Worm (Caenorhabditis elegans) whole organism, L1 larva: ENCODE results near the gene chk-1.

Source experiments
- C04F5.9 ChIP-seq: sonication (generic microtip); optimal IDR thresholded peaks from 2 replicates; lab custom pipeline; 2016; ENCODE audit warnings: missing genetic modification characterization, missing compliant biosample characterization
- aha-1 ChIP-seq: fragments of 150-350 bp; optimal IDR thresholded peaks from 2 replicates; lab custom pipeline; 2014; ENCODE audit warnings: missing biosample characterization, missing genetic modification characterization
- alr-1 ChIP-seq: fragments of 200-800 bp; sonication (Bioruptor generic); optimal IDR thresholded peaks from 2 replicates; lab custom pipeline; 2018; ENCODE audit warnings: borderline replicate concordance, mild to moderate bottlenecking, missing genetic modification characterization, missing compliant biosample characterization
- blmp-1 ChIP-seq: fragments of 150-350 bp; optimal IDR thresholded peaks from 2 replicates; lab custom pipeline; 2014; ENCODE audit warnings: missing biosample characterization, missing genetic modification characterization
- ceh-63 ChIP-seq: fragments of 200-800 bp; sonication (Bioruptor generic); optimal IDR thresholded peaks from 2 replicates; lab custom pipeline; 2018; ENCODE audit warnings: mild to moderate bottlenecking, missing genetic modification characterization, missing compliant biosample characterization
- ceh-90 ChIP-seq: sonication (generic microtip); optimal IDR thresholded peaks from 2 replicates; lab custom pipeline; 2016; ENCODE audit warnings: missing genetic modification characterization, missing compliant biosample characterization
- dpl-1 ChIP-seq, 3 experiments: fragments of 150-350 bp in 2 of 3; sonication (generic microtip) in 1 of 3; optimal IDR thresholded peaks; 2 replicates each; lab custom pipeline; 2014 to 2017; ENCODE audit warnings: missing biosample characterization in 3 of 3, missing genetic modification characterization in 3 of 3, missing genetic modification reagents in 3 of 3
- dsc-1 ChIP-seq: sonication (generic microtip); optimal IDR thresholded peaks from 2 replicates; lab custom pipeline; 2016; ENCODE audit warnings: mild to moderate bottlenecking, missing genetic modification characterization, missing compliant biosample characterization
- efl-1 ChIP-seq, 4 experiments: fragments of 150-350 bp; optimal IDR thresholded peaks in 3 of 4; peaks in 1 of 4; 1 replicate in 1 of 4; 2 replicates in 3 of 4; lab custom pipeline; 2014; ENCODE audit warnings: missing biosample characterization in 2 of 4, missing genetic modification characterization in 2 of 4, missing genetic modification reagents in 2 of 4
- efl-3 ChIP-seq: fragments of 200-800 bp; sonication (Bioruptor generic); optimal IDR thresholded peaks from 2 replicates; lab custom pipeline; 2018; ENCODE audit warnings: mild to moderate bottlenecking, missing genetic modification characterization, missing compliant biosample characterization
- egl-13 ChIP-seq: sonication (generic microtip); optimal IDR thresholded peaks from 2 replicates; lab custom pipeline; 2016; ENCODE audit warnings: missing genotype, missing genetic modification reagents, missing genetic modification characterization, missing compliant biosample characterization
- elt-2 ChIP-seq: sonication (generic microtip); optimal IDR thresholded peaks from 2 replicates; lab custom pipeline; 2016; ENCODE audit warnings: missing genetic modification characterization, mild to moderate bottlenecking, inconsistent platforms, missing compliant biosample characterization, missing genetic modification reagents
- elt-3 ChIP-seq, 6 experiments: fragments of 150-350 bp in 1 of 6; sonication (generic microtip); optimal IDR thresholded peaks; 2 replicates each; lab custom pipeline; 2017 to 2018; ENCODE audit warnings: missing biosample characterization in 6 of 6, missing genetic modification characterization in 6 of 6, inconsistent platforms in 1 of 6
- fos-1 ChIP-seq: fragments of 150-350 bp; optimal IDR thresholded peaks from 2 replicates; lab custom pipeline; 2014; ENCODE audit warnings: missing biosample characterization, missing genetic modification characterization
- grh-1 ChIP-seq: fragments of 200-800 bp; sonication (Bioruptor generic); IDR thresholded peaks from 2 replicates; pipeline ENCODE4 v1.3.6; 2022; ENCODE audit warnings: missing genetic modification reagents, missing genetic modification characterization, missing compliant biosample characterization
- hlh-4 ChIP-seq: sonication (generic microtip); optimal IDR thresholded peaks from 2 replicates; lab custom pipeline; 2016; ENCODE audit warnings: mild to moderate bottlenecking, missing genetic modification characterization, missing compliant biosample characterization
- hpl-2 ChIP-seq: fragments of 150-350 bp; optimal IDR thresholded peaks from 2 replicates; lab custom pipeline; 2014; ENCODE audit warnings: missing biosample characterization, missing genetic modification reagents, missing genetic modification characterization
- isw-1 ChIP-seq: fragments of 200-800 bp; sonication (Bioruptor generic); IDR thresholded peaks from 2 replicates; pipeline ENCODE4 v1.3.6; 2022; ENCODE audit warnings: missing genetic modification characterization, missing compliant biosample characterization
- jun-1 ChIP-seq: fragments of 150-350 bp; optimal IDR thresholded peaks from 2 replicates; lab custom pipeline; 2014; ENCODE audit warnings: missing biosample characterization, missing genetic modification reagents, missing genetic modification characterization
- lin-14 ChIP-seq: fragments of 200-800 bp; sonication (Bioruptor generic); optimal IDR thresholded peaks from 2 replicates; lab custom pipeline; 2018; ENCODE audit warnings: mild to moderate bottlenecking, missing genetic modification characterization, moderate library complexity, missing compliant biosample characterization
- lin-39 ChIP-seq: fragments of 150-350 bp; optimal IDR thresholded peaks from 2 replicates; lab custom pipeline; 2014; ENCODE audit warnings: missing biosample characterization, missing genetic modification reagents, missing genetic modification characterization
- mep-1 ChIP-seq: fragments of 150-350 bp; optimal IDR thresholded peaks from 2 replicates; lab custom pipeline; 2014; ENCODE audit warnings: missing biosample characterization, missing genetic modification characterization
- nhr-20 ChIP-seq: sonication (generic microtip); optimal IDR thresholded peaks from 2 replicates; lab custom pipeline; 2016; ENCODE audit warnings: mild to moderate bottlenecking, missing genetic modification characterization, missing compliant biosample characterization
- nhr-47 ChIP-seq: sonication (generic microtip); optimal IDR thresholded peaks from 2 replicates; lab custom pipeline; 2016; ENCODE audit warnings: mild to moderate bottlenecking, missing genetic modification characterization, moderate library complexity, missing compliant biosample characterization
- nhr-77 ChIP-seq: fragments of 150-350 bp; optimal IDR thresholded peaks from 2 replicates; lab custom pipeline; 2014; ENCODE audit warnings: missing biosample characterization, missing genetic modification characterization
- nhr-85 ChIP-seq: sonication (generic microtip); peaks from one replicate; lab custom pipeline; 2016; ENCODE audit warnings: missing genetic modification characterization, inconsistent platforms, missing compliant biosample characterization
- nhr-90 ChIP-seq: sonication (generic microtip); optimal IDR thresholded peaks from 2 replicates; lab custom pipeline; 2016; ENCODE audit warnings: mild to moderate bottlenecking, missing genetic modification characterization, missing compliant biosample characterization; ENCODE audit not compliant: poor library complexity
- pqm-1 ChIP-seq: sonication (generic microtip); optimal IDR thresholded peaks from 3 replicates; lab custom pipeline; 2017; ENCODE audit warnings: missing biosample characterization, missing genetic modification characterization
- rnt-1 ChIP-seq: sonication (generic microtip); optimal IDR thresholded peaks from 2 replicates; lab custom pipeline; 2016; ENCODE audit warnings: mild to moderate bottlenecking, missing genetic modification characterization, moderate library complexity, missing compliant biosample characterization
- snu-23 ChIP-seq: sonication (generic microtip); optimal IDR thresholded peaks from 2 replicates; lab custom pipeline; 2016; ENCODE audit warnings: missing genetic modification characterization, missing compliant biosample characterization
- sup-37 ChIP-seq: fragments of 200-800 bp; sonication (Bioruptor generic); optimal IDR thresholded peaks from 2 replicates; lab custom pipeline; 2018; ENCODE audit warnings: mild to moderate bottlenecking, missing genetic modification characterization, missing compliant biosample characterization
- unc-130 ChIP-seq: fragments of 150-350 bp; optimal IDR thresholded peaks from 2 replicates; lab custom pipeline; 2017; ENCODE audit warnings: missing biosample characterization, missing genetic modification characterization, inconsistent platforms
- unc-30 ChIP-seq: sonication (generic microtip); optimal IDR thresholded peaks from 2 replicates; lab custom pipeline; 2017; ENCODE audit warnings: missing biosample characterization, missing genetic modification characterization
- xbp-1 ChIP-seq: sonication (generic microtip); optimal IDR thresholded peaks from 2 replicates; lab custom pipeline; 2016; ENCODE audit warnings: missing genetic modification characterization, missing compliant biosample characterization
- zip-4 ChIP-seq: fragments of 200-800 bp; sonication (Bioruptor generic); optimal IDR thresholded peaks from 2 replicates; lab custom pipeline; 2018; ENCODE audit warnings: mild to moderate bottlenecking, missing genetic modification characterization, moderate library complexity, missing compliant biosample characterization

Gene chk-1

ce11 chrV:3774653-3775052 is 15.4 kb upstream of the chk-1 start:
- TF ChIP-seq elt-2 (tag; lab: Kevin White, UChicago) (peak; percentile 14), egl-13 (tag; lab: Kevin White, UChicago) (no peak)

ce11 chrV:3773618-3774017 is 14.3 kb upstream of the chk-1 start:
- TF ChIP-seq lin-14: no peak
- no peak for TF ChIP-seq rnt-1
- TF ChIP-seq dpl-1 (GFP tag; optimal IDR thresholded peaks at IDR 0.05; lab: Kevin White, UChicago): no peak
- no peak for TF ChIP-seq nhr-77 (tag; lab: Kevin White, UChicago)
- no peak for TF ChIP-seq jun-1 (tag; lab: Kevin White, UChicago)
- TF ChIP-seq elt-2 (tag; lab: Kevin White, UChicago): no peak
- no peak for TF ChIP-seq nhr-20 (tag; lab: Kevin White, UChicago)
- TF ChIP-seq hpl-2: no peak
- TF ChIP-seq sup-37: no peak
- no peak for TF ChIP-seq lin-39
- TF ChIP-seq elt-3 (tag; optimal IDR thresholded peaks at IDR 0.05; lab: Kevin White, UChicago): no peak
- TF ChIP-seq ceh-63 (GFP tag; lab: Kevin White, UChicago): no peak
- TF ChIP-seq hlh-4: no peak
- no peak for TF ChIP-seq C04F5.9 (tag; lab: Kevin White, UChicago)
- TF ChIP-seq, all 84 proteins: peak for 0

ce11 chrV:3771437-3772256 is 12.4 kb upstream of the chk-1 start, which contains the start of the genes R08E5.1 and rips-1:
Gene R08E5.1 (minus strand): TSS chrV:3771518.
Gene rips-1 (plus strand): TSS chrV:3772021.
- TF ChIP-seq aha-1 (tag; lab: Kevin White, UChicago) (peak; percentile 39), efl-1 (optimal IDR thresholded peaks at IDR 0.05; lab: Kevin White, UChicago) (no peak), efl-1 (GFP tag; optimal IDR thresholded peaks at IDR 0.05 in 1 of 2; lab: Kevin White, UChicago) (peak in 1 of 2 experiments; percentile 22), snu-23 (GFP tag; lab: Kevin White, UChicago) (peak; percentile 14), mep-1 (no peak), blmp-1 (tag; lab: Kevin White, UChicago) (peak; percentile 62), ceh-90 (no peak), ceh-63 (GFP tag; lab: Kevin White, UChicago) (no peak), unc-130 (tag; lab: Kevin White, UChicago) (peak; percentile 26), fos-1 (tag; lab: Kevin White, UChicago) (no peak), nhr-47 (tag; lab: Kevin White, UChicago) (no peak), dpl-1 (GFP tag; optimal IDR thresholded peaks at IDR 0.05; lab: Kevin White, UChicago) (no peak), elt-3 (tag; optimal IDR thresholded peaks at IDR 0.05; lab: Kevin White, UChicago) (peak in 1 of 6 experiments; percentile 44), nhr-85 (peak; percentile 81), nhr-20 (tag; lab: Kevin White, UChicago) (peak; percentile 43), isw-1 (no peak), lin-14 (peak; percentile 35), grh-1 (no peak), nhr-90 (no peak)

ce11 chrV:3768270-3768669 is 9.0 kb upstream of the chk-1 start, which contains the start of gene R08E5.4:
Gene R08E5.4 (plus strand): TSS chrV:3768570.
- TF ChIP-seq efl-3 (GFP tag; lab: Kevin White, UChicago) (no peak), unc-30 (tag; lab: Kevin White, UChicago) (no peak), zip-4 (no peak), xbp-1 (tag; lab: Kevin White, UChicago) (no peak), alr-1 (no peak), dsc-1 (tag; lab: Kevin White, UChicago) (no peak), pqm-1 (tag; lab: Kevin White, UChicago) (no peak)
